Worm (Caenorhabditis elegans): Measurements from ENCODE around the gene nucl-1.

The nucl-1 gene

DNA sequence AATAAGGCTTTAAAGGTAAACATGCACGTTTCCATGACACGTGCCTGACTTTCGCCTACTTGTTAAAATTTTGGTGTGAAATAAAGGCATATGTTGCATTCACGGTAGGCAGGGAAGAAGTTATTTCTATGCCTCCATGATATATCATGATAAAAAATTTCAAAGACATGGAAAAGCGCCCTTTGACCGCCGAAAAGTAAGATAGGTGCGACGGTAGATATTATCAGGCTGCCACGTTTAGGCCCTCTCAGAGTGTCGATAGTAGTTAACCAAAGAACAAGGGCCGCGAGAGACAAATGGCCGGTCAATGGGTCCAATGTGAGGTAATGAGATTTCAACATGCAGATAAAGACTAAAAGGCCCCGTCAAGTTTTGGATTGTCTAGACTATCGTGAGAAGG lies 46.2 kb downstream of the nucl-1 start:
- peak; percentile 50 for TF ChIP-seq nhr-23 (tag; optimal IDR thresholded peaks at IDR 0.05)
- TF ChIP-seq nhr-76 (tag; optimal IDR thresholded peaks at IDR 0.05) = no peak
- TF ChIP-seq elt-1 (tag; optimal IDR thresholded peaks at IDR 0.05) = peak; percentile 80

DNA sequence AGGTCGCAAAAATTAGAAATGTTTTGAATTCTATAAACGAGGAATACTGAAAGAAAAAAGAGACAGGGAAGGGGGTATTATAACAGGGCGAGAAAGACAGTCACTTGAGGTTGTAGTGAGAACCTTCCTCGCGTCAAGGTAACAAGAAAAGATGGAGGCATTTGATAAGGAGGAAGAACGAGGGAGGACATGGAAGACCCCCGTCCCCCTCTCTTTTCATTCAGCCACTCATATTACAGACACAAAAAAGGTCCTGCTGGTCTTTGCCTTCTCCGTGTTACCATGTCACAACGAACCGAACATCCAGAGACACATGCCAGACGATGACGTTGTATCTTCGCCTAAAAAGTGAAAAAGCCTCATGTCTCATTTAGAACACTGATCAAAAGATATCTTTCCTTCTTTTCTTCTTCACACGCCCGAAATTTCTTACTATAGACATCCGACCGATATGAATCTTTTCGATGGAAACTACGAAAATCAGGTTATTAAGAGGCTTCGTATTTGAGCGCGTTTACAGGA lies 48.0 kb downstream of the nucl-1 start:
- TF ChIP-seq elt-1 (tag; optimal IDR thresholded peaks at IDR 0.05) = peak; percentile 36
- peak; percentile 8 for TF ChIP-seq nhr-43 (tag; optimal IDR thresholded peaks at IDR 0.05; ENCODE audit: poor library complexity, severe bottlenecking)
- TF ChIP-seq lin-15B (tag; optimal IDR thresholded peaks at IDR 0.05) = no peak
- TF ChIP-seq nhr-12 (tag; optimal IDR thresholded peaks at IDR 0.05) = no peak
- TF ChIP-seq zag-1 (tag; optimal IDR thresholded peaks at IDR 0.05) = no peak
- TF ChIP-seq ceh-28 (tag; optimal IDR thresholded peaks at IDR 0.05) = no peak
- no peak for TF ChIP-seq skn-1 (tag; optimal IDR thresholded peaks at IDR 0.05)
- TF ChIP-seq ceh-9 (tag; optimal IDR thresholded peaks at IDR 0.05) = no peak
- no peak for TF ChIP-seq fos-1 (tag; optimal IDR thresholded peaks at IDR 0.05)
- no peak for TF ChIP-seq R02D3.7 (tag; optimal IDR thresholded peaks at IDR 0.05)
- peak in 1 of 3 experiments; percentile 3 for TF ChIP-seq elt-3 (tag; optimal IDR thresholded peaks at IDR 0.05)
- TF ChIP-seq nhr-76 (tag; optimal IDR thresholded peaks at IDR 0.05) = no peak
- no peak for TF ChIP-seq unc-39 (tag; optimal IDR thresholded peaks at IDR 0.05)
- TF ChIP-seq fkh-2 (tag; optimal IDR thresholded peaks at IDR 0.05) = no peak
- no peak for TF ChIP-seq lsy-12 (tag; optimal IDR thresholded peaks at IDR 0.05)
- TF ChIP-seq aly-2 (tag; optimal IDR thresholded peaks at IDR 0.05) = no peak
- TF ChIP-seq nhr-237 (tag; optimal IDR thresholded peaks at IDR 0.05) = no peak
- TF ChIP-seq nhr-77 (tag; optimal IDR thresholded peaks at IDR 0.05) = no peak
- peak; percentile 17 for TF ChIP-seq nhr-23 (tag; optimal IDR thresholded peaks at IDR 0.05)
- peak; percentile 38 for TF ChIP-seq nhr-25 (tag; optimal IDR thresholded peaks at IDR 0.05)
- TF ChIP-seq nfya-1 (tag; optimal IDR thresholded peaks at IDR 0.05; ENCODE audit: insufficient read depth) = no peak

DNA sequence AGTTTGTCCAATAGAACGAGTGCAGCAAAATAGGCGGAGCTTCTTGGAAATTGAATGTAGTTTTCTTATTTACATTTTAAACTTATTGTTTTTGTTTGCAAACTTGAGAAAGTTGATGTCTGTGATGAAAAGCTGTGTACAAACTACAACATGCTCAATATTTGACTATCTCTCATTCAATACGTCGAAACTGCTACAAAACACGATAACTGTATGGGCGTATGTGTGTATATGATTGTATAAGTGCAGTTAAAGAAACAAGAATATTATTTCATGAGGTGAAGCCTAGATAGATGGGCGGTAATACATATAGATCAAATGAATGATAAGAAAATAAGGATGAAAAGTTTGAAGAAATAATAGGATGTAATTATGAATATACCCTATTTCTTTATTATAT lies 49.7 kb downstream of the nucl-1 start:
- TF ChIP-seq elt-2 (tag; optimal IDR thresholded peaks at IDR 0.05) (peak; percentile 22), nhr-28 (tag; optimal IDR thresholded peaks at IDR 0.05) (no peak), egl-5 (tag; optimal IDR thresholded peaks at IDR 0.05) (no peak), nhr-25 (tag; optimal IDR thresholded peaks at IDR 0.05) (no peak), fkh-2 (tag; optimal IDR thresholded peaks at IDR 0.05) (no peak), mml-1 (tag; optimal IDR thresholded peaks at IDR 0.05) (no peak), skn-1 (tag; optimal IDR thresholded peaks at IDR 0.05) (no peak), pha-4 (tag; optimal IDR thresholded peaks at IDR 0.05) (peak; percentile 77), ZK546.5 (tag; optimal IDR thresholded peaks at IDR 0.05) (no peak), unc-39 (tag; optimal IDR thresholded peaks at IDR 0.05) (no peak), R02D3.7 (tag; optimal IDR thresholded peaks at IDR 0.05) (no peak)

All from whole organism, L3 larva.